Worm (Caenorhabditis elegans) whole organism, L3 larva: Measurements from ENCODE around the gene Y102A5C.27.
"Not testable (repeated sequence)": the region's sequence is repeated elsewhere in the genome, so short reads cannot be mapped to it uniquely, and the experiment has no call there.

Source experiments
- ZK546.5 ChIP-seq: sonication (generic microtip); optimal IDR thresholded peaks from 2 replicates; lab custom pipeline; 2017; ENCODE audit warnings: missing biosample characterization, missing genetic modification characterization
- ceh-82 ChIP-seq: fragments of 150-350 bp; optimal IDR thresholded peaks from 2 replicates; lab custom pipeline; 2014; ENCODE audit warnings: missing biosample characterization, missing genetic modification characterization
- fos-1 ChIP-seq: fragments of 150-350 bp; optimal IDR thresholded peaks from 2 replicates; lab custom pipeline; 2014; ENCODE audit warnings: missing biosample characterization, missing genetic modification characterization
- nhr-11 ChIP-seq: fragments of 150-350 bp; optimal IDR thresholded peaks from 2 replicates; lab custom pipeline; 2014; ENCODE audit warnings: missing biosample characterization, missing genetic modification characterization
- nhr-237 ChIP-seq: fragments of 150-350 bp; optimal IDR thresholded peaks from 2 replicates; lab custom pipeline; 2014; ENCODE audit warnings: missing biosample characterization, missing genetic modification characterization
- nhr-25 ChIP-seq: sonication (generic microtip); optimal IDR thresholded peaks from 2 replicates; lab custom pipeline; 2017; ENCODE audit warnings: missing biosample characterization, missing genetic modification characterization
- nhr-77 ChIP-seq: fragments of 150-350 bp; optimal IDR thresholded peaks from 2 replicates; lab custom pipeline; 2014; ENCODE audit warnings: missing biosample characterization, missing genetic modification characterization
- pha-4 ChIP-seq: fragments of 150-350 bp; optimal IDR thresholded peaks from 2 replicates; lab custom pipeline; 2014; ENCODE audit warnings: missing biosample characterization, missing genetic modification reagents, missing genetic modification characterization
- pqm-1 ChIP-seq: fragments of 150-350 bp; optimal IDR thresholded peaks from 2 replicates; lab custom pipeline; 2017; ENCODE audit warnings: missing biosample characterization, missing genetic modification characterization, inconsistent platforms
- snpc-4 ChIP-seq: fragments of 150-350 bp; optimal IDR thresholded peaks from 2 replicates; lab custom pipeline; 2014; ENCODE audit warnings: missing biosample characterization, missing genetic modification characterization

DNA sequence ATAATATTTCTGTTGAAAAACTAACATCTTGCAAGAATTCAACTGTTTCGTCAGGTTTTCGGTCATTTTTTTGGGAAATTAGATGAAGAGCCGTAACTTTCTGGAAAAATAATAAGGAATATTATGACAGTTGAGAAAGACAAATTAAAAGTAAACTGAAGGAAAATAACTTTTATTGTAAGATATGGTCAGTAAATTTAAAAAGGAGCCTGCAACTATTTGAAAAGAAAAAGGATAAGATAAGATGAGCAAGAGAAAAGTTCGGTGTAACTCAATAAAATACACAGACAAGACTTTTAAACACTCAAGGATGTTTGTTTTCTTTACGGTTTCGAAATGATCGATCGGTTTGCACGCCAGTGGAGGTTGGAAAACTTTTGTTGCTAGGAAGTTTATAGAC, 38.9 kb downstream of the Y102A5C.27 start, which contains the start of gene fbxa-111:
- TF ChIP-seq snpc-4 (tag; lab: Kevin White, UChicago); pqm-1; nhr-25 (tag; lab: Kevin White, UChicago); nhr-11 (tag; lab: Kevin White, UChicago); fos-1 (tag; lab: Kevin White, UChicago); pha-4 (tag; lab: Kevin White, UChicago); ceh-82 (tag; lab: Kevin White, UChicago); ZK546.5 (tag; lab: Kevin White, UChicago); nhr-237; nhr-77 (tag; lab: Kevin White, UChicago): not testable (repeated sequence)
